Worm (Caenorhabditis elegans) whole organism, mixed stage, embryonic: ENCODE results near the gene tba-9.

Experiments
- blmp-1 ChIP-seq: fragments of 150-350 bp; optimal IDR thresholded peaks from 2 replicates; lab custom pipeline; 2014; ENCODE audit warnings: missing biosample characterization, missing genetic modification characterization
- elt-3 ChIP-seq: fragments of 150-350 bp; optimal IDR thresholded peaks from 2 replicates; lab custom pipeline; 2014; ENCODE audit warnings: missing biosample characterization, missing genetic modification characterization
- flh-1 ChIP-seq: fragments of 200-800 bp; sonication (Bioruptor generic); optimal IDR thresholded peaks from 2 replicates; lab custom pipeline; 2018; ENCODE audit warnings: mild to moderate bottlenecking, missing genetic modification characterization, moderate library complexity, missing compliant biosample characterization
- mep-1 ChIP-seq: fragments of 150-350 bp; optimal IDR thresholded peaks from 2 replicates; lab custom pipeline; 2017; ENCODE audit warnings: missing biosample characterization, missing genetic modification reagents, missing genetic modification characterization, inconsistent platforms
- mls-2 ChIP-seq: sonication (generic microtip); optimal IDR thresholded peaks from 2 replicates; lab custom pipeline; 2016; ENCODE audit warnings: mild to moderate bottlenecking, missing genetic modification characterization, moderate library complexity, missing compliant biosample characterization
- nhr-28 ChIP-seq: fragments of 150-350 bp; optimal IDR thresholded peaks from 2 replicates; lab custom pipeline; 2014; ENCODE audit warnings: missing biosample characterization, missing genetic modification characterization
- pha-4 ChIP-seq: fragments of 150-350 bp; optimal IDR thresholded peaks from 2 replicates; lab custom pipeline; 2018; ENCODE audit warnings: missing biosample characterization, missing genetic modification reagents, missing genetic modification characterization
- tbx-8 ChIP-seq: fragments of 200-800 bp; sonication (Bioruptor generic); optimal IDR thresholded peaks from 2 replicates; lab custom pipeline; 2018; ENCODE audit warnings: mild to moderate bottlenecking, missing genetic modification characterization, moderate library complexity, missing compliant biosample characterization
- unc-39 ChIP-seq: fragments of 150-350 bp; optimal IDR thresholded peaks from 2 replicates; lab custom pipeline; 2014; ENCODE audit warnings: missing biosample characterization, missing genetic modification characterization
- ztf-11 ChIP-seq: fragments of 150-350 bp; optimal IDR thresholded peaks from 2 replicates; lab custom pipeline; 2014; ENCODE audit warnings: missing biosample characterization, missing genetic modification characterization

- no peak for TF ChIP-seq flh-1
- no peak for TF ChIP-seq nhr-28 (tag; lab: Kevin White, UChicago)
- no peak for TF ChIP-seq elt-3
- TF ChIP-seq tbx-8, result no peak
- no peak for TF ChIP-seq blmp-1 (tag; lab: Kevin White, UChicago)
- no peak for TF ChIP-seq mep-1 (tag; lab: Kevin White, UChicago)
- no peak for TF ChIP-seq pha-4 (tag; lab: Kevin White, UChicago)
- no peak for TF ChIP-seq mls-2 (tag; lab: Kevin White, UChicago)
- no peak for TF ChIP-seq ztf-11 (tag; lab: Kevin White, UChicago)
- no peak for TF ChIP-seq unc-39 (tag; lab: Kevin White, UChicago)
Measured at ce11 chrX:3282306-3282705, 29.7 kb downstream of the tba-9 start, which contains the start of gene K09C4.5.
